Worm (Caenorhabditis elegans) whole organism, young adult: ENCODE data around the gene F07C3.2.

Source experiments
- K11D2.4 ChIP-seq: fragments of 200-800 bp; sonication (Bioruptor generic); IDR thresholded peaks from 2 replicates; pipeline ENCODE4 v1.3.6; 2022; ENCODE audit warnings: missing genetic modification reagents, missing genetic modification characterization, missing compliant biosample characterization
- attf-5 ChIP-seq: fragments of 200-800 bp; sonication (Bioruptor generic); optimal IDR thresholded peaks from 2 replicates; lab custom pipeline; 2018; ENCODE audit warnings: mild to moderate bottlenecking, missing genetic modification characterization, missing compliant biosample characterization
- die-1 ChIP-seq: sonication (generic microtip); optimal IDR thresholded peaks from 2 replicates; lab custom pipeline; 2016; ENCODE audit warnings: missing genotype, mild to moderate bottlenecking, missing genetic modification characterization, missing compliant biosample characterization
- egl-44 ChIP-seq: fragments of 200-800 bp; sonication (Bioruptor generic); IDR thresholded peaks from 2 replicates; pipeline ENCODE4 v1.3.6; 2022; ENCODE audit warnings: missing genetic modification reagents, missing genetic modification characterization, missing compliant biosample characterization
- fkh-3 ChIP-seq: sonication (generic microtip); optimal IDR thresholded peaks from 2 replicates; lab custom pipeline; 2016; ENCODE audit warnings: mild to moderate bottlenecking, missing genetic modification characterization, missing compliant biosample characterization
- lin-26 ChIP-seq: fragments of 200-800 bp; sonication (Bioruptor generic); IDR thresholded peaks from 2 replicates; pipeline ENCODE4 v1.3.6; 2022; ENCODE audit warnings: missing genetic modification reagents, missing genetic modification characterization, missing compliant biosample characterization
- lin-35 ChIP-seq, 3 experiments: fragments of 150-350 bp in 2 of 3; sonication (generic microtip) in 1 of 3; optimal IDR thresholded peaks; 2 replicates each; lab custom pipeline; 2014 to 2018; ENCODE audit warnings: missing biosample characterization in 3 of 3, missing genetic modification characterization in 3 of 3, missing genetic modification reagents in 3 of 3
- mcd-1 ChIP-seq: fragments of 200-800 bp; sonication (Bioruptor generic); IDR thresholded peaks from 2 replicates; pipeline ENCODE4 v1.3.6; 2022; ENCODE audit warnings: missing genetic modification reagents, missing genetic modification characterization, missing compliant biosample characterization
- rpc-1 ChIP-seq, 2 experiments: fragments of 150-350 bp in 1 of 2; sonication (generic microtip) in 1 of 2; optimal IDR thresholded peaks; 2 replicates each; lab custom pipeline; 2014 to 2018; ENCODE audit warnings: missing biosample characterization in 1 of 2, missing genetic modification characterization in 1 of 2, missing genetic modification reagents in 1 of 2, missing genotype in 1 of 2
- sea-2 ChIP-seq: fragments of 200-800 bp; sonication (Bioruptor generic); IDR thresholded peaks from 2 replicates; pipeline ENCODE4 v1.3.6; 2022; ENCODE audit warnings: missing genetic modification characterization, missing compliant biosample characterization
- snpc-4 ChIP-seq, 5 experiments: fragments of 150-350 bp in 1 of 5; sonication (generic microtip) in 4 of 5; optimal IDR thresholded peaks; 2 replicates each; lab custom pipeline; 2014 to 2018; ENCODE audit warnings: missing genetic modification characterization in 5 of 5, missing biosample characterization in 3 of 5, antibody characterized with exemption in 2 of 5, mild to moderate bottlenecking in 2 of 5, missing compliant biosample characterization in 2 of 5, missing genotype in 2 of 5, moderate library complexity in 2 of 5, missing genetic modification reagents in 1 of 5
- unc-130 ChIP-seq: sonication (generic microtip); optimal IDR thresholded peaks from 2 replicates; lab custom pipeline; 2016; ENCODE audit warnings: missing genetic modification reagents, missing genetic modification characterization, missing compliant biosample characterization
- ztf-6 ChIP-seq: fragments of 200-800 bp; sonication (Bioruptor generic); IDR thresholded peaks from 2 replicates; pipeline ENCODE4 v1.3.6; 2022; ENCODE audit warnings: missing genetic modification reagents, missing genetic modification characterization, missing compliant biosample characterization

ce11 chrV:9270442-9270841 lies 44.5 kb downstream of the F07C3.2 start:
- TF ChIP-seq mcd-1 (GFP tag; lab: Robert Waterston, UW): no peak
- no peak for TF ChIP-seq unc-130
- TF ChIP-seq egl-44 (GFP tag; lab: Robert Waterston, UW): no peak
- TF ChIP-seq lin-26 (GFP tag; lab: Robert Waterston, UW): no peak
- TF ChIP-seq lin-35 (GFP tag; optimal IDR thresholded peaks at IDR 0.05; lab: Kevin White, UChicago): no peak
- TF ChIP-seq ztf-6 (GFP tag; lab: Robert Waterston, UW): no peak
- TF ChIP-seq snpc-4 (GFP tag; optimal IDR thresholded peaks at IDR 0.05; lab: Kevin White, UChicago): no peak
- no peak for TF ChIP-seq snpc-4 (tag; optimal IDR thresholded peaks at IDR 0.05; lab: Kevin White, UChicago)
- no peak for TF ChIP-seq K11D2.4 (GFP tag; lab: Robert Waterston, UW)
- no peak for TF ChIP-seq sea-2 (GFP tag; lab: Robert Waterston, UW)
- TF ChIP-seq die-1 (tag; lab: Kevin White, UChicago): no peak
- TF ChIP-seq rpc-1 (optimal IDR thresholded peaks at IDR 0.05; lab: Kevin White, UChicago): no peak
- TF ChIP-seq rpc-1 (tag; optimal IDR thresholded peaks at IDR 0.05; lab: Kevin White, UChicago): no peak
- no peak for TF ChIP-seq fkh-3 (tag; lab: Kevin White, UChicago)
- TF ChIP-seq attf-5 (GFP tag; lab: Kevin White, UChicago): no peak
